Fruit fly (Drosophila melanogaster) whole organism: Measurements from ENCODE around the gene CG34180.

Source experiments
- CG8478 ChIP-seq: fragments of >200 bp; optimal IDR thresholded peaks from 2 replicates; lab custom pipeline; 2018; ENCODE audit warnings: inconsistent platforms
- Dll ChIP-seq: fragments of >200 bp; optimal IDR thresholded peaks from 2 replicates; lab custom pipeline; 2017
- EcR ChIP-seq, 2 experiments: fragments of >200 bp; optimal IDR thresholded peaks; 2 replicates each; lab custom pipeline; 2017; ENCODE audit warnings: missing biosample characterization in 2 of 2, missing genetic modification characterization in 2 of 2, missing genetic modification reagents in 2 of 2
- pan ChIP-seq: fragments of >200 bp; optimal IDR thresholded peaks from 2 replicates; lab custom pipeline; 2017
- psq ChIP-seq: fragments of >200 bp; optimal IDR thresholded peaks from 2 replicates; lab custom pipeline; 2017
- usp ChIP-seq: fragments of >200 bp; optimal IDR thresholded peaks from 2 replicates; lab custom pipeline; 2017; ENCODE audit warnings: missing biosample characterization, missing genetic modification characterization, mixed read lengths

Gene CG34180

dm6 chr2L:6078757-6079351, 18.5 kb downstream of the CG34180 start:
- TF ChIP-seq EcR (GFP tag; optimal IDR thresholded peaks at IDR 0.05; lab: Kevin White, UChicago) (peak; percentile 99 to 100), pan (lab: Kevin White, UChicago) (no peak)

- TF ChIP-seq psq (lab: Kevin White, UChicago) (no peak), CG8478 (no peak), Dll (lab: Kevin White, UChicago) (no peak), usp (GFP tag; lab: Kevin White, UChicago) (no peak), EcR (GFP tag; optimal IDR thresholded peaks at IDR 0.05; lab: Kevin White, UChicago) (no peak), pan (lab: Kevin White, UChicago) (no peak)
These were observed 20.0 kb downstream of the CG34180 start for dm6 chr2L:6080329-6080728.

- TF ChIP-seq pan (lab: Kevin White, UChicago) (no peak), EcR (GFP tag; optimal IDR thresholded peaks at IDR 0.05; lab: Kevin White, UChicago) (peak in 1 of 2 experiments; percentile 71)
These were observed 21.0 kb downstream of the CG34180 start for dm6 chr2L:6081134-6081832.

- no peak for TF ChIP-seq pan (lab: Kevin White, UChicago)
- no peak for TF ChIP-seq EcR (GFP tag; optimal IDR thresholded peaks at IDR 0.05; lab: Kevin White, UChicago)
- TF ChIP-seq Dll (lab: Kevin White, UChicago) = no peak
- TF ChIP-seq usp (GFP tag; lab: Kevin White, UChicago) = no peak
- no peak for TF ChIP-seq psq (lab: Kevin White, UChicago)
- TF ChIP-seq CG8478 = no peak
These were observed 21.9 kb downstream of the CG34180 start, which contains the start of gene Kr-h1 for dm6 chr2L:6082157-6082645. Gene Kr-h1, plus strand, starts transcription at chr2L:6082603.

dm6 chr2L:6082936-6083627, 22.8 kb downstream of the CG34180 start:
- TF ChIP-seq EcR (GFP tag; optimal IDR thresholded peaks at IDR 0.05; lab: Kevin White, UChicago) = no peak
- no peak for TF ChIP-seq Dll (lab: Kevin White, UChicago)
- TF ChIP-seq usp (GFP tag; lab: Kevin White, UChicago) = no peak
- no peak for TF ChIP-seq pan (lab: Kevin White, UChicago)
- no peak for TF ChIP-seq CG8478
- no peak for TF ChIP-seq psq (lab: Kevin White, UChicago)

- TF ChIP-seq CG8478 (no peak), EcR (GFP tag; optimal IDR thresholded peaks at IDR 0.05; lab: Kevin White, UChicago) (no peak), usp (GFP tag; lab: Kevin White, UChicago) (no peak), Dll (lab: Kevin White, UChicago) (no peak)
These were observed 24.4 kb downstream of the CG34180 start for dm6 chr2L:6084694-6085093.

- TF ChIP-seq pan (lab: Kevin White, UChicago) = no peak
- TF ChIP-seq usp (GFP tag; lab: Kevin White, UChicago) = no peak
- TF ChIP-seq psq (lab: Kevin White, UChicago) = no peak
- no peak for TF ChIP-seq CG8478
- no peak for TF ChIP-seq Dll (lab: Kevin White, UChicago)
- TF ChIP-seq EcR (GFP tag; optimal IDR thresholded peaks at IDR 0.05; lab: Kevin White, UChicago) = no peak
These were observed 25.5 kb downstream of the CG34180 start for dm6 chr2L:6085733-6086317.

dm6 chr2L:6086771-6087170, 26.5 kb downstream of the CG34180 start:
- TF ChIP-seq Dll (lab: Kevin White, UChicago) (no peak), usp (GFP tag; lab: Kevin White, UChicago) (no peak), EcR (GFP tag; optimal IDR thresholded peaks at IDR 0.05; lab: Kevin White, UChicago) (no peak), pan (lab: Kevin White, UChicago) (no peak), CG8478 (no peak), psq (lab: Kevin White, UChicago) (no peak)

- TF ChIP-seq Dll (lab: Kevin White, UChicago) (no peak), EcR (GFP tag; optimal IDR thresholded peaks at IDR 0.05; lab: Kevin White, UChicago) (peak in 1 of 2 experiments; percentile 55)
These were observed 27.4 kb downstream of the CG34180 start for dm6 chr2L:6087685-6088084.

dm6 chr2L:6088371-6089365, 28.4 kb downstream of the CG34180 start:
- no peak for TF ChIP-seq CG8478
- TF ChIP-seq EcR (GFP tag; optimal IDR thresholded peaks at IDR 0.05; lab: Kevin White, UChicago) = peak; percentile 92 to 97
- no peak for TF ChIP-seq psq (lab: Kevin White, UChicago)
- no peak for TF ChIP-seq usp (GFP tag; lab: Kevin White, UChicago)
- TF ChIP-seq pan (lab: Kevin White, UChicago) = no peak
- peak; percentile 90 for TF ChIP-seq Dll (lab: Kevin White, UChicago)
